Fruit fly (Drosophila melanogaster) whole organism, wandering third instar larva: ENCODE measurements around the gene CG16798.

ENCODE experiments used
- Dif ChIP-seq: fragments of 200-275, 200-300 bp; sonication (Bioruptor generic); optimal IDR thresholded peaks from 2 replicates; lab custom pipeline; 2018; ENCODE audit warnings: missing biosample characterization, missing genetic modification characterization; ENCODE audit not compliant: partially characterized antibody
- GATAd ChIP-seq: sonication (Bioruptor generic); optimal IDR thresholded peaks from 2 replicates; lab custom pipeline; 2016; ENCODE audit warnings: missing biosample characterization, missing genetic modification characterization
- HLH106 ChIP-seq: fragments of 200-800 bp; optimal IDR thresholded peaks from 3 replicates; lab custom pipeline; 2019; ENCODE audit warnings: missing biosample characterization, mild to moderate bottlenecking, missing genetic modification characterization, moderate library complexity
- Hnf4 ChIP-seq: fragments of 200-800 bp; sonication (Bioruptor generic); optimal IDR thresholded peaks from 2 replicates; lab custom pipeline; 2016; ENCODE audit warnings: missing biosample characterization, mild to moderate bottlenecking, missing genetic modification characterization
- Hr83 ChIP-seq: fragments of 200-300 bp; sonication (Bioruptor generic); optimal IDR thresholded peaks from 2 replicates; lab custom pipeline; 2016; ENCODE audit warnings: missing biosample characterization, mild to moderate bottlenecking, missing genetic modification characterization, moderate library complexity; ENCODE audit not compliant: poor library complexity, severe bottlenecking
- Jra ChIP-seq: sonication (Bioruptor generic); optimal IDR thresholded peaks from 2 replicates; lab custom pipeline; 2016; ENCODE audit warnings: missing biosample characterization, missing genetic modification characterization
- Mio ChIP-seq: sonication (Bioruptor generic); optimal IDR thresholded peaks from 2 replicates; lab custom pipeline; 2016; ENCODE audit warnings: missing biosample characterization, missing genetic modification characterization
- OdsH ChIP-seq: fragments of 200-800 bp; sonication (Bioruptor generic); optimal IDR thresholded peaks from 2 replicates; lab custom pipeline; 2016; ENCODE audit warnings: missing biosample characterization, mild to moderate bottlenecking, missing genetic modification characterization
- Rel ChIP-seq, 2 experiments: fragments of 200-800 bp; sonication (Bioruptor generic) in 1 of 2; optimal IDR thresholded peaks; 2 replicates in 1 of 2; 3 replicates in 1 of 2; lab custom pipeline; 2016 to 2019; ENCODE audit warnings: mild to moderate bottlenecking in 2 of 2, missing biosample characterization in 2 of 2, missing genetic modification characterization in 2 of 2, moderate library complexity in 1 of 2
- Sp1 ChIP-seq: fragments of 200-800 bp; sonication (Bioruptor generic); optimal IDR thresholded peaks from 3 replicates; lab custom pipeline; 2019; ENCODE audit warnings: missing biosample characterization, mild to moderate bottlenecking, missing genetic modification characterization, moderate library complexity
- Vsx2 ChIP-seq: fragments of 200-300, 225-300 bp; sonication (Bioruptor generic); optimal IDR thresholded peaks from 2 replicates; lab custom pipeline; 2018; ENCODE audit warnings: missing biosample characterization, missing genetic modification characterization; ENCODE audit not compliant: partially characterized antibody
- br ChIP-seq: fragments of 200-800 bp; sonication (Bioruptor generic); optimal IDR thresholded peaks from 2 replicates; lab custom pipeline; 2016; ENCODE audit warnings: missing biosample characterization, missing genetic modification characterization
- dl ChIP-seq, 2 experiments: fragments of 175-275, 200-275 bp in 1 of 2; fragments of 200-275 bp in 1 of 2; sonication (Bioruptor generic); optimal IDR thresholded peaks; lab custom pipeline; 2018; ENCODE audit warnings: mild to moderate bottlenecking in 2 of 2, missing biosample characterization in 2 of 2, missing genetic modification characterization in 2 of 2, moderate library complexity in 2 of 2; ENCODE audit not compliant: partially characterized antibody in 2 of 2, insufficient read depth in 1 of 2
- dsf ChIP-seq: sonication (Bioruptor generic); optimal IDR thresholded peaks from 2 replicates; lab custom pipeline; 2016; ENCODE audit warnings: missing biosample characterization, missing genetic modification characterization, borderline replicate concordance
- fru ChIP-seq: fragments of 200-800 bp; sonication (Bioruptor generic); optimal IDR thresholded peaks from 3 replicates; lab custom pipeline; 2016; ENCODE audit warnings: missing biosample characterization, mild to moderate bottlenecking, missing genetic modification characterization
- h ChIP-seq: fragments of 200-800 bp; sonication (Bioruptor generic); optimal IDR thresholded peaks from 3 replicates; lab custom pipeline; 2016; ENCODE audit warnings: missing biosample characterization, mild to moderate bottlenecking, missing genetic modification characterization
- jim ChIP-seq: fragments of 175-275, 200-325 bp; sonication (Bioruptor generic); optimal IDR thresholded peaks from 2 replicates; lab custom pipeline; 2016; ENCODE audit warnings: missing biosample characterization, mild to moderate bottlenecking, missing genetic modification characterization
- lola ChIP-seq: fragments of >200 bp; optimal IDR thresholded peaks from 2 replicates; lab custom pipeline; 2017; ENCODE audit warnings: missing biosample characterization, missing genetic modification characterization
- psq ChIP-seq: fragments of 200-800 bp; sonication (Bioruptor generic); optimal IDR thresholded peaks from 3 replicates; lab custom pipeline; 2017; ENCODE audit warnings: missing biosample characterization, mild to moderate bottlenecking, missing genetic modification characterization, moderate library complexity
- sage ChIP-seq: fragments of 200-800 bp; sonication (Bioruptor generic); optimal IDR thresholded peaks from 2 replicates; lab custom pipeline; 2016; ENCODE audit warnings: missing biosample characterization, mild to moderate bottlenecking, missing genetic modification characterization
- tai ChIP-seq: sonication (Bioruptor generic); optimal IDR thresholded peaks from 2 replicates; lab custom pipeline; 2016; ENCODE audit warnings: missing biosample characterization, missing genetic modification characterization
- usp ChIP-seq: fragments of >200 bp; optimal IDR thresholded peaks from 2 replicates; lab custom pipeline; 2017; ENCODE audit warnings: missing biosample characterization, missing genetic modification characterization
- woc ChIP-seq: sonication (Bioruptor generic); optimal IDR thresholded peaks from 2 replicates; lab custom pipeline; 2016; ENCODE audit warnings: missing biosample characterization, mild to moderate bottlenecking, missing genetic modification characterization

The CG16798 gene

dm6 chr2L:20329612-20330011 is 52.5 kb downstream of the CG16798 start:
- no peak for TF ChIP-seq Jra (GFP tag; lab: Kevin White, UChicago)
- no peak for TF ChIP-seq Rel (GFP tag; optimal IDR thresholded peaks at IDR 0.05; lab: Kevin White, UChicago)
- TF ChIP-seq Rel (tag; optimal IDR thresholded peaks at IDR 0.05; lab: Kevin White, UChicago): peak; percentile 85
- no peak for TF ChIP-seq sage (GFP tag; lab: Kevin White, UChicago)

dm6 chr2L:20328569-20328968 is 53.6 kb downstream of the CG16798 start:
- TF ChIP-seq h (no peak), usp (GFP tag; lab: Kevin White, UChicago) (no peak), GATAd (GFP tag; lab: Kevin White, UChicago) (no peak), dl (GFP tag; optimal IDR thresholded peaks at IDR 0.05; lab: Kevin White, UChicago; ENCODE audit: insufficient read depth in 1 of 2, partially characterized antibody in 2 of 2) (no peak), Hr83 (GFP tag; lab: Kevin White, UChicago) (no peak), OdsH (GFP tag; lab: Kevin White, UChicago) (no peak), fru (GFP tag; lab: Kevin White, UChicago) (no peak), psq (GFP tag; lab: Kevin White, UChicago) (no peak), Mio (GFP tag; lab: Kevin White, UChicago) (no peak), Sp1 (GFP tag; lab: Kevin White, UChicago) (no peak), Hnf4 (no peak), lola (GFP tag; lab: Kevin White, UChicago) (no peak), woc (GFP tag; lab: Kevin White, UChicago) (no peak), Rel (GFP tag; optimal IDR thresholded peaks at IDR 0.05; lab: Kevin White, UChicago) (no peak), Rel (tag; optimal IDR thresholded peaks at IDR 0.05; lab: Kevin White, UChicago) (no peak), Vsx2 (no peak), br (GFP tag; lab: Kevin White, UChicago) (no peak), Dif (no peak)

DNA sequence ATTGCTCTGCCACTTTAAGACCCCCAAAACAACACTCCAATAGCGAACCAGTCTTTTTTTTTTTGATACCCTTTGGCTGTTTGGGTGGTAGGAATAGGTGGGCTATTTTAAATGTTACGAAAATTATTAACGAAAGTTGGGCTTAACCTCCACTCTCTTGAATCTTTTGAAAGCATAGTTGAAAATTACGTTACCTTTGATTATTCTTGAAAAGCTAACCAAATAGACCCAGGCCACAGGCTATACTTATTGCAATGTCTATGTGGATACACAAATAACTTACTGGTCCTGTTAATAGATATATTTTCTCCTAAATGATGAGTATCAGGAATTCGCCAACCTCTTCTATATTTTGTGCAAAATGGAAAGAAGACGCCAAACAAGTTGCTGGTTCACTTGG is 54.2 kb downstream of the CG16798 start:
- no peak for TF ChIP-seq tai (GFP tag; lab: Kevin White, UChicago)
- TF ChIP-seq dsf (GFP tag; lab: Kevin White, UChicago): no peak
- TF ChIP-seq Mio (GFP tag; lab: Kevin White, UChicago): no peak
- TF ChIP-seq GATAd (GFP tag; lab: Kevin White, UChicago): no peak
- no peak for TF ChIP-seq Hnf4
- no peak for TF ChIP-seq HLH106

dm6 chr2L:20327375-20327774 is 54.8 kb downstream of the CG16798 start:
- TF ChIP-seq dsf (GFP tag; lab: Kevin White, UChicago) (no peak), jim (GFP tag; lab: Kevin White, UChicago) (no peak), GATAd (GFP tag; lab: Kevin White, UChicago) (no peak)
